Worm (Caenorhabditis elegans): Measurements from ENCODE around the gene alfa-1.
A peak's percentile ranks its signal among the peaks of the same experiment; 100 is the strongest.

The alfa-1 gene

DNA sequence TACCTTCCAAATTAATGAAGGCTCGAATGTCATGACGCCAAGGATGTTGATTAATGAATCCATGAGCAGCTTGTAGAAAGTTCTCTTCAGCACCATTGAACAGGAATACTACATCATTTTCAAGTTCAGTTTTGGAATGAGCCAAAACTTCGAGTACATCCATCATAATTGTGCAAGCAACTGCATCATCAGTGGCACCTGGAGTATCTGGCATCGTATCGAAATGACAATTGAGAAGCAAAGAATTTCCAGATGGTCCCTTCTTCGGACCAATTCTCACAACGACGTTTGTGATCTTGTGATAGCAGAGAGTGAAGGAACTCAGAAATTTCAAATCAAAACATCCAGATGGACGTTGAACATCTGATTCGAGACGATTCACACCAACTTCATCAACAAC, 42.1 kb upstream of the alfa-1 start:
- TF ChIP-seq R02D3.7 (tag; optimal IDR thresholded peaks at IDR 0.05) (no peak), ama-1 (optimal IDR thresholded peaks at IDR 0.05) (no peak), crh-2 (tag; optimal IDR thresholded peaks at IDR 0.05) (no peak), ztf-1 (GFP tag; conservative IDR thresholded peaks at IDR 0.05) (no peak), snpc-4 (tag; optimal IDR thresholded peaks at IDR 0.05) (no peak), elt-3 (tag; optimal IDR thresholded peaks at IDR 0.05) (no peak), mab-5 (tag; optimal IDR thresholded peaks at IDR 0.05) (no peak), dmd-4 (tag; optimal IDR thresholded peaks at IDR 0.05) (no peak), nhr-10 (tag; optimal IDR thresholded peaks at IDR 0.05) (no peak), ceh-16 (tag; optimal IDR thresholded peaks at IDR 0.05) (no peak), alr-1 (tag; optimal IDR thresholded peaks at IDR 0.05) (no peak), unc-62 (GFP tag; optimal IDR thresholded peaks at IDR 0.05) (no peak), ZK546.5 (tag; optimal IDR thresholded peaks at IDR 0.05) (no peak), mbf-1 (tag; optimal IDR thresholded peaks at IDR 0.05) (no peak), nhr-129 (tag; optimal IDR thresholded peaks at IDR 0.05) (no peak), ztf-11 (tag; optimal IDR thresholded peaks at IDR 0.05) (no peak), lsy-2 (tag; optimal IDR thresholded peaks at IDR 0.05) (no peak), nhr-6 (tag; optimal IDR thresholded peaks at IDR 0.05) (no peak), sem-4 (tag; optimal IDR thresholded peaks at IDR 0.05) (no peak), egl-27 (tag; optimal IDR thresholded peaks at IDR 0.05) (no peak)

ce11 chrII:7699009-7699408, 36.7 kb upstream of the alfa-1 start, which contains the start of the genes moa-2 and cdk-11.1:
Gene moa-2 (minus strand): TSS chrII:7699033.
Gene cdk-11.1 (plus strand): TSS chrII:7699235.
- TF ChIP-seq ztf-1 (GFP tag; conservative IDR thresholded peaks at IDR 0.05) = no peak
- TF ChIP-seq sem-4 (tag; optimal IDR thresholded peaks at IDR 0.05) = no peak
- peak; percentile 70 to 97 for TF ChIP-seq lsy-2 (tag; optimal IDR thresholded peaks at IDR 0.05)
- peak; percentile 43 for TF ChIP-seq C34F6.9 (tag; optimal IDR thresholded peaks at IDR 0.05)
- no peak for TF ChIP-seq Y55F3AM.14 (GFP tag; optimal IDR thresholded peaks at IDR 0.05)
- peak; percentile 8 for TF ChIP-seq nhr-129 (tag; optimal IDR thresholded peaks at IDR 0.05)
- no peak for TF ChIP-seq elt-1 (tag; optimal IDR thresholded peaks at IDR 0.05)

- TF ChIP-seq blmp-1 (tag; optimal IDR thresholded peaks at IDR 0.05; ENCODE audit: insufficient read depth) = no peak
- TF ChIP-seq dmd-4 (tag; optimal IDR thresholded peaks at IDR 0.05) = no peak
- no peak for TF ChIP-seq ama-1 (optimal IDR thresholded peaks at IDR 0.05)
- no peak for TF ChIP-seq elt-1 (tag; optimal IDR thresholded peaks at IDR 0.05)
- TF ChIP-seq ZK546.5 (tag; optimal IDR thresholded peaks at IDR 0.05) = no peak
- TF ChIP-seq fos-1 (tag; optimal IDR thresholded peaks at IDR 0.05) = no peak
- no peak for TF ChIP-seq nhr-129 (tag; optimal IDR thresholded peaks at IDR 0.05)
- no peak for TF ChIP-seq nhr-23 (tag; optimal IDR thresholded peaks at IDR 0.05)
- TF ChIP-seq snpc-4 (tag; optimal IDR thresholded peaks at IDR 0.05) = no peak
- no peak for TF ChIP-seq Y55F3AM.14 (GFP tag; optimal IDR thresholded peaks at IDR 0.05)
Measured at ce11 chrII:7698406-7698805, 36.1 kb upstream of the alfa-1 start, which contains the start of gene B0495.5. Gene B0495.5 (minus strand): TSS chrII:7698506.

DNA sequence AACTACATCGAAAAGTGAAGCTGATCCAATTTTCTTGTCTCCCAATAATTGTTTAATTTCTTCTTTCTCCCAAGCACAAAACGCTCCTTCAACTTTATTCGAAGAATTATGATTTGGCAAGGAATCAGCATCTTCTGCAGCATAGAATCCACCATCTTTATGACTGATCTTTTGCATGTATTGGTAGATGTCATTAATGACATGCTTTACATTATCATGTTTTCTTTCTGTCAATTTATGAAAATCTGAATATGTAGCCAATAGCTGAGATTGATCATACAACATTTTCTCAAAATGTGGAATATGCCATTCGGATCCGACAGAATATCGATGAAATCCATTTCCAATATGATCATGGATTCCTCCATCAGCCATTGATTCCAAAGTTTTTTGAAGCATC, 34.8 kb upstream of the alfa-1 start:
- TF ChIP-seq mab-5 (tag; optimal IDR thresholded peaks at IDR 0.05) = no peak
- TF ChIP-seq nhr-6 (tag; optimal IDR thresholded peaks at IDR 0.05) = no peak
- TF ChIP-seq nhr-25 (tag; optimal IDR thresholded peaks at IDR 0.05) = no peak
- TF ChIP-seq aly-2 (tag; optimal IDR thresholded peaks at IDR 0.05) = no peak
- TF ChIP-seq C34F6.9 (tag; optimal IDR thresholded peaks at IDR 0.05) = no peak
- no peak for TF ChIP-seq ztf-11 (tag; optimal IDR thresholded peaks at IDR 0.05)
- TF ChIP-seq zag-1 (tag; optimal IDR thresholded peaks at IDR 0.05) = no peak
- no peak for TF ChIP-seq nhr-129 (tag; optimal IDR thresholded peaks at IDR 0.05)
- no peak for TF ChIP-seq ztf-1 (GFP tag; conservative IDR thresholded peaks at IDR 0.05)
- no peak for TF ChIP-seq ztf-4 (tag; optimal IDR thresholded peaks at IDR 0.05)
- no peak for TF ChIP-seq nhr-12 (tag; optimal IDR thresholded peaks at IDR 0.05)
- TF ChIP-seq fos-1 (tag; optimal IDR thresholded peaks at IDR 0.05) = no peak
- TF ChIP-seq unc-62 (GFP tag; optimal IDR thresholded peaks at IDR 0.05) = no peak
- TF ChIP-seq F13H6.1 (tag; optimal IDR thresholded peaks at IDR 0.05) = no peak
- no peak for TF ChIP-seq lsy-2 (tag; optimal IDR thresholded peaks at IDR 0.05)
- TF ChIP-seq mdl-1 (tag; optimal IDR thresholded peaks at IDR 0.05) = no peak
- TF ChIP-seq Y55F3AM.14 (GFP tag; optimal IDR thresholded peaks at IDR 0.05) = no peak
- TF ChIP-seq nhr-77 (tag; optimal IDR thresholded peaks at IDR 0.05) = no peak
- TF ChIP-seq unc-55 (GFP tag; optimal IDR thresholded peaks at IDR 0.05) = no peak

DNA sequence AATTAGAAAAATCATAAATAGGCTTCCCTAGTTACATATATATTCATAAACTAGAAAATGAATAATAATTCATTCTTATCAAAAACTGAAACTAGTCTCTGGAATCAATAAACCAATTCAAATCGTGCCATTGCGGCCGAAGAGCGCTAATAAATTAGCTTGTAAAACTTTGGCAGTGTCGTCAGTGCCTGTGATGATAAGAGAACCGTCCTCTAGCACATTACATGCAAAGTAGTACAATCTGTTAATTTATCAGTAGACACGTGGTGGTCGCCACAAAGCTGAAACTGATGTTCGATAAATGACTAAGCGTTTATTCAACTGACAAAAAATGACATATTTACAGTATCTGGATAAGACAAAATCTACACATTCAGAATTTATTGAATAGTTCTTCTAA, 33.3 kb upstream of the alfa-1 start:
- TF ChIP-seq egl-27 (tag; optimal IDR thresholded peaks at IDR 0.05) (no peak), fos-1 (tag; optimal IDR thresholded peaks at IDR 0.05) (peak; percentile 96), nhr-6 (tag; optimal IDR thresholded peaks at IDR 0.05) (no peak), blmp-1 (tag; optimal IDR thresholded peaks at IDR 0.05; ENCODE audit: insufficient read depth) (no peak), mab-5 (tag; optimal IDR thresholded peaks at IDR 0.05) (no peak), ztf-1 (GFP tag; conservative IDR thresholded peaks at IDR 0.05) (no peak), C34F6.9 (tag; optimal IDR thresholded peaks at IDR 0.05) (no peak), aly-2 (tag; optimal IDR thresholded peaks at IDR 0.05) (no peak), elt-1 (tag; optimal IDR thresholded peaks at IDR 0.05) (no peak), nhr-10 (tag; optimal IDR thresholded peaks at IDR 0.05) (no peak), F13H6.1 (tag; optimal IDR thresholded peaks at IDR 0.05) (no peak), nhr-12 (tag; optimal IDR thresholded peaks at IDR 0.05) (no peak), lin-11 (tag; optimal IDR thresholded peaks at IDR 0.05) (no peak), nhr-21 (tag; optimal IDR thresholded peaks at IDR 0.05) (no peak), mdl-1 (tag; optimal IDR thresholded peaks at IDR 0.05) (peak in 1 of 2 experiments; percentile 17), crh-2 (tag; optimal IDR thresholded peaks at IDR 0.05) (peak; percentile 46), gmeb-1 (tag; optimal IDR thresholded peaks at IDR 0.05) (peak; percentile 22), lin-39 (tag; optimal IDR thresholded peaks at IDR 0.05) (no peak), ceh-82 (tag; optimal IDR thresholded peaks at IDR 0.05) (no peak), sem-4 (tag; optimal IDR thresholded peaks at IDR 0.05) (no peak), nhr-237 (tag; optimal IDR thresholded peaks at IDR 0.05) (no peak), ama-1 (optimal IDR thresholded peaks at IDR 0.05) (no peak), dmd-4 (tag; optimal IDR thresholded peaks at IDR 0.05) (no peak), lsy-2 (tag; optimal IDR thresholded peaks at IDR 0.05) (no peak), sma-3 (GFP tag; optimal IDR thresholded peaks at IDR 0.05) (no peak)

Measured in whole organism, L2 larva.